Worm (Caenorhabditis elegans): Measurements from ENCODE around the gene gplb-1.

ce11 chrV:8447928-8448327 is 23.1 kb downstream of the gplb-1 start, which contains the start of gene T23B12.5:
- TF ChIP-seq lin-39 (tag; optimal IDR thresholded peaks at IDR 0.05) (no peak), nhr-237 (tag; optimal IDR thresholded peaks at IDR 0.05) (no peak), T20F7.1 (GFP tag; optimal IDR thresholded peaks at IDR 0.05) (no peak), lsy-2 (tag; optimal IDR thresholded peaks at IDR 0.05) (no peak), lin-1 (GFP tag; IDR thresholded peaks at IDR 0.05) (no peak), ztf-11 (tag; optimal IDR thresholded peaks at IDR 0.05) (no peak), snpc-4 (tag; optimal IDR thresholded peaks at IDR 0.05) (no peak), F26F4.8 (GFP tag; conservative IDR thresholded peaks at IDR 0.05) (no peak), mdl-1 (tag; optimal IDR thresholded peaks at IDR 0.05) (no peak), nhr-77 (tag; optimal IDR thresholded peaks at IDR 0.05) (no peak), set-16 (GFP tag; IDR thresholded peaks at IDR 0.05) (no peak)

Measured in whole organism, L4 larva.